Worm (Caenorhabditis elegans): ENCODE data around the gene C01G12.9.

ce11 chrII:14600852-14601313 lies 22.1 kb downstream of the C01G12.9 start, which contains the start of gene tps-2:
- TF ChIP-seq tra-4 (tag; optimal IDR thresholded peaks at IDR 0.05) (no peak), hnd-1 (tag; optimal IDR thresholded peaks at IDR 0.05) (no peak), ceh-13 (GFP tag; optimal IDR thresholded peaks at IDR 0.05) (no peak), tbx-11 (GFP tag; IDR thresholded peaks at IDR 0.05) (no peak), ceh-36 (tag; optimal IDR thresholded peaks at IDR 0.05) (no peak), flt-1 (GFP tag; IDR thresholded peaks at IDR 0.05) (no peak)

Measured in whole organism, early embryonic.